Fruit fly (Drosophila melanogaster) whole organism, embryonic: ENCODE data around the gene phol.

Experiments used
- ATbp ChIP-seq: fragments of 200-800 bp; sonication (Bioruptor generic); optimal IDR thresholded peaks from 2 replicates; lab custom pipeline; 2017; ENCODE audit warnings: missing biosample characterization, mild to moderate bottlenecking, missing genetic modification characterization, missing genetic modification reagents
- Atf6 ChIP-seq: fragments of 200-800 bp; sonication (Bioruptor generic); IDR thresholded peaks from 2 replicates; pipeline ENCODE4 v1.3.6; 2022; ENCODE audit warnings: missing biosample characterization, missing genetic modification characterization
- CG10147 ChIP-seq: fragments of 200-800 bp; sonication (Bioruptor generic); optimal IDR thresholded peaks from 2 replicates; lab custom pipeline; 2019; ENCODE audit warnings: missing biosample characterization, mild to moderate bottlenecking, missing genetic modification characterization, moderate library complexity
- CG10274 ChIP-seq: fragments of 200-800 bp; sonication (Bioruptor generic); optimal IDR thresholded peaks from 3 replicates; lab custom pipeline; 2017; ENCODE audit warnings: missing biosample characterization, mild to moderate bottlenecking, missing genetic modification characterization
- CG11560 ChIP-seq: fragments of 200-800 bp; sonication (Bioruptor generic); IDR thresholded peaks from 3 replicates; pipeline ENCODE4 v1.3.6; 2022; ENCODE audit warnings: missing biosample characterization, missing genetic modification characterization
- CG12659 ChIP-seq: fragments of 200-800 bp; sonication (Bioruptor generic); optimal IDR thresholded peaks from 3 replicates; lab custom pipeline; 2017; ENCODE audit warnings: mild to moderate bottlenecking, missing biosample characterization, missing genetic modification reagents, missing genetic modification characterization
- CG15073 ChIP-seq: fragments of 200-800 bp; sonication (Bioruptor generic); optimal IDR thresholded peaks from 2 replicates; lab custom pipeline; 2016; ENCODE audit warnings: missing biosample characterization, missing genetic modification characterization
- CG15514 ChIP-seq: fragments of 200-800 bp; sonication (Bioruptor generic); optimal IDR thresholded peaks from 3 replicates; lab custom pipeline; 2017; ENCODE audit warnings: missing biosample characterization, missing genetic modification characterization, mild to moderate bottlenecking, moderate library complexity, missing genetic modification reagents
- CG1603 ChIP-seq: fragments of 200-800 bp; sonication (Bioruptor generic); optimal IDR thresholded peaks from 2 replicates; lab custom pipeline; 2019; ENCODE audit warnings: missing biosample characterization, mild to moderate bottlenecking, missing genetic modification characterization, moderate library complexity
- CG17186 ChIP-seq: fragments of 200-800 bp; sonication (Bioruptor generic); optimal IDR thresholded peaks from 3 replicates; lab custom pipeline; 2017; ENCODE audit warnings: missing biosample characterization, missing genetic modification reagents, missing genetic modification characterization
- CG1792 ChIP-seq: fragments of 200-800 bp; sonication (Bioruptor generic); optimal IDR thresholded peaks from 2 replicates; lab custom pipeline; 2016; ENCODE audit warnings: missing biosample characterization, missing genetic modification characterization
- CG3065 ChIP-seq: fragments of 200-800 bp; sonication (Bioruptor generic); optimal IDR thresholded peaks from 2 replicates; lab custom pipeline; 2016; ENCODE audit warnings: missing biosample characterization, missing genetic modification characterization
- CG5180 ChIP-seq: fragments of 200-800 bp; sonication (Bioruptor generic); optimal IDR thresholded peaks from 3 replicates; lab custom pipeline; 2017; ENCODE audit warnings: missing biosample characterization, missing genetic modification characterization, mild to moderate bottlenecking, moderate library complexity, missing genetic modification reagents
- CG5245 ChIP-seq: fragments of 200-800 bp; sonication (Bioruptor generic); optimal IDR thresholded peaks from 3 replicates; lab custom pipeline; 2016; ENCODE audit warnings: missing biosample characterization, missing genetic modification characterization
- CG6654 ChIP-seq: fragments of 200-800 bp; sonication (Bioruptor generic); optimal IDR thresholded peaks from 2 replicates; lab custom pipeline; 2017; ENCODE audit warnings: missing biosample characterization, mild to moderate bottlenecking, missing genetic modification characterization
- CG6683 ChIP-seq: fragments of 200-800 bp; sonication (Bioruptor generic); optimal IDR thresholded peaks from 2 replicates; lab custom pipeline; 2017; ENCODE audit warnings: missing biosample characterization, mild to moderate bottlenecking, missing genetic modification characterization, missing genetic modification reagents
- CG7963 ChIP-seq: fragments of 200-800 bp; sonication (Bioruptor generic); IDR thresholded peaks from 3 replicates; pipeline ENCODE4 v1.3.6; 2022; ENCODE audit warnings: missing biosample characterization, missing genetic modification characterization; ENCODE audit not compliant: partially characterized antibody
- CG8765 ChIP-seq: fragments of 200-800 bp; sonication (Bioruptor generic); IDR thresholded peaks from 2 replicates; pipeline ENCODE4 v1.3.6; 2022; ENCODE audit warnings: missing biosample characterization, missing genetic modification characterization
- CG9215 ChIP-seq: fragments of 200-800 bp; sonication (Bioruptor generic); IDR thresholded peaks from 2 replicates; pipeline ENCODE4 v1.3.6; 2022; ENCODE audit warnings: missing biosample characterization, missing genetic modification characterization
- CG9797 ChIP-seq: fragments of 200-800 bp; sonication (Bioruptor generic); optimal IDR thresholded peaks from 3 replicates; lab custom pipeline; 2018; ENCODE audit warnings: missing biosample characterization, mild to moderate bottlenecking, missing genetic modification characterization
- D19B ChIP-seq: fragments of 200-800 bp; sonication (Bioruptor generic); optimal IDR thresholded peaks from 2 replicates; lab custom pipeline; 2017; ENCODE audit warnings: missing biosample characterization, mild to moderate bottlenecking, missing genetic modification characterization
- Dll ChIP-seq: fragments of 200-800 bp; sonication (Bioruptor generic); IDR thresholded peaks from 4 replicates; pipeline ENCODE4 v1.3.6; 2022; ENCODE audit warnings: missing biosample characterization, missing genetic modification characterization; ENCODE audit not compliant: partially characterized antibody
- Fer2 ChIP-seq: fragments of 200-800 bp; sonication (Bioruptor generic); optimal IDR thresholded peaks from 2 replicates; lab custom pipeline; 2018; ENCODE audit warnings: missing biosample characterization, mild to moderate bottlenecking, missing genetic modification characterization, moderate library complexity
- Hmr ChIP-seq: fragments of 200-800 bp; sonication (Bioruptor generic); optimal IDR thresholded peaks from 3 replicates; lab custom pipeline; 2017; ENCODE audit warnings: mild to moderate bottlenecking, missing biosample characterization, missing genetic modification reagents, missing genetic modification characterization
- Kr ChIP-seq: fragments of 200-800 bp; sonication (Bioruptor generic); optimal IDR thresholded peaks from 2 replicates; lab custom pipeline; 2017; ENCODE audit warnings: missing biosample characterization, mild to moderate bottlenecking, missing genetic modification characterization
- Lim3 ChIP-seq: fragments of 200-800 bp; sonication (Bioruptor generic); IDR thresholded peaks from 2 replicates; pipeline ENCODE4 v1.3.6; 2022; ENCODE audit warnings: missing biosample characterization, missing genetic modification characterization
- Nf-YA ChIP-seq: fragments of 200-800 bp; sonication (Bioruptor generic); IDR thresholded peaks from 2 replicates; pipeline ENCODE4 v1.3.6; 2022; ENCODE audit warnings: missing biosample characterization, missing genetic modification characterization
- Nf-YC ChIP-seq: fragments of 200-800 bp; optimal IDR thresholded peaks from 3 replicates; lab custom pipeline; 2019; ENCODE audit warnings: missing biosample characterization, mild to moderate bottlenecking, missing genetic modification characterization, moderate library complexity
- PHDP ChIP-seq: fragments of 200-800 bp; sonication (Bioruptor generic); optimal IDR thresholded peaks from 3 replicates; lab custom pipeline; 2018; ENCODE audit warnings: missing biosample characterization, mild to moderate bottlenecking, missing genetic modification characterization, moderate library complexity
- Rfx ChIP-seq: fragments of 200-800 bp; sonication (Bioruptor generic); IDR thresholded peaks from 2 replicates; pipeline ENCODE4 v1.3.6; 2022; ENCODE audit warnings: missing biosample characterization, missing genetic modification characterization
- Scr ChIP-seq: fragments of 200-800 bp; sonication (Bioruptor generic); IDR thresholded peaks from 2 replicates; pipeline ENCODE4 v1.3.6; 2022; ENCODE audit warnings: missing biosample characterization, missing genetic modification characterization; ENCODE audit not compliant: partially characterized antibody
- Tbp ChIP-seq: fragments of >200 bp; optimal IDR thresholded peaks from 2 replicates; lab custom pipeline; 2018; ENCODE audit warnings: missing biosample characterization, missing genetic modification characterization
- Xrp1 ChIP-seq: fragments of 200-800 bp; sonication (Bioruptor generic); IDR thresholded peaks from 2 replicates; pipeline ENCODE4 v1.3.6; 2022; ENCODE audit warnings: missing biosample characterization, missing genetic modification characterization
- ap ChIP-seq: fragments of 200-800 bp; sonication (Bioruptor generic); IDR thresholded peaks from 2 replicates; pipeline ENCODE4 v1.3.6; 2022; ENCODE audit warnings: missing biosample characterization, missing genetic modification characterization
- disco-r ChIP-seq: fragments of 200-800 bp; sonication (Bioruptor generic); optimal IDR thresholded peaks from 2 replicates; lab custom pipeline; 2016; ENCODE audit warnings: missing biosample characterization, missing genetic modification characterization
- dm ChIP-seq: fragments of 200-800 bp; sonication (Bioruptor generic); optimal IDR thresholded peaks from 3 replicates; lab custom pipeline; 2016; ENCODE audit warnings: missing biosample characterization, missing genetic modification characterization
- ewg ChIP-seq: fragments of 200-800 bp; sonication (Bioruptor generic); optimal IDR thresholded peaks from 3 replicates; lab custom pipeline; 2017; ENCODE audit warnings: mild to moderate bottlenecking, missing biosample characterization, missing genetic modification reagents, missing genetic modification characterization
- fd102C ChIP-seq: fragments of 200-800 bp; sonication (Bioruptor generic); optimal IDR thresholded peaks from 2 replicates; lab custom pipeline; 2018; ENCODE audit warnings: missing biosample characterization, mild to moderate bottlenecking, missing genetic modification characterization, moderate library complexity
- fd3F ChIP-seq: fragments of 200-800 bp; sonication (Bioruptor generic); optimal IDR thresholded peaks from 2 replicates; lab custom pipeline; 2018; ENCODE audit warnings: missing biosample characterization, mild to moderate bottlenecking, missing genetic modification characterization, moderate library complexity
- fd96Cb ChIP-seq: fragments of 200-800 bp; sonication (Bioruptor generic); optimal IDR thresholded peaks from 2 replicates; lab custom pipeline; 2018; ENCODE audit warnings: missing biosample characterization, mild to moderate bottlenecking, missing genetic modification characterization, moderate library complexity
- hth ChIP-seq: fragments of >200 bp; optimal IDR thresholded peaks from 2 replicates; lab custom pipeline; 2017; ENCODE audit warnings: inconsistent platforms
- lmd ChIP-seq: fragments of 200-800 bp; sonication (Bioruptor generic); IDR thresholded peaks from 2 replicates; pipeline ENCODE4 v1.3.6; 2022; ENCODE audit warnings: missing biosample characterization, missing genetic modification characterization
- mam ChIP-seq: fragments of 200-800 bp; sonication (Bioruptor generic); optimal IDR thresholded peaks from 3 replicates; lab custom pipeline; 2016; ENCODE audit warnings: missing biosample characterization, missing genetic modification characterization
- oc ChIP-seq: fragments of 200-800 bp; sonication (Bioruptor generic); optimal IDR thresholded peaks from 2 replicates; lab custom pipeline; 2018; ENCODE audit warnings: missing biosample characterization, mild to moderate bottlenecking, missing genetic modification characterization, moderate library complexity
- pnt ChIP-seq: fragments of 200-800 bp; sonication (Bioruptor generic); optimal IDR thresholded peaks from 3 replicates; lab custom pipeline; 2016; ENCODE audit warnings: missing biosample characterization, missing genetic modification characterization
- repo ChIP-seq: fragments of 200-800 bp; sonication (Bioruptor generic); optimal IDR thresholded peaks from 2 replicates; lab custom pipeline; 2016; ENCODE audit warnings: missing biosample characterization, missing genetic modification characterization
- stwl ChIP-seq: fragments of 200-800 bp; sonication (Bioruptor generic); optimal IDR thresholded peaks from 3 replicates; lab custom pipeline; 2018; ENCODE audit warnings: missing biosample characterization, mild to moderate bottlenecking, missing genetic modification characterization, moderate library complexity
- trem ChIP-seq: fragments of 200-800 bp; optimal IDR thresholded peaks from 3 replicates; lab custom pipeline; 2019; ENCODE audit warnings: missing biosample characterization, mild to moderate bottlenecking, missing genetic modification characterization, moderate library complexity
- tup ChIP-seq: fragments of 200-800 bp; sonication (Bioruptor generic); optimal IDR thresholded peaks from 2 replicates; lab custom pipeline; 2016; ENCODE audit warnings: missing biosample characterization, mild to moderate bottlenecking, missing genetic modification characterization, moderate library complexity
- tx ChIP-seq: fragments of 200-800 bp; sonication (Bioruptor generic); optimal IDR thresholded peaks from 2 replicates; lab custom pipeline; 2016; ENCODE audit warnings: missing biosample characterization, missing genetic modification characterization

Gene phol

dm6 chr3L:9451522-9452118 is 4.5 kb downstream of the phol start, which contains the start of the genes CG3448 and ghi (continued):
- peak; percentile 77 for TF ChIP-seq Fer2 (tag; lab: Kevin White, UChicago)
- TF ChIP-seq dm (GFP tag; lab: Kevin White, UChicago) = peak; percentile 15
- no peak for TF ChIP-seq Atf6 (GFP tag; lab: Robert Waterston, UW)
- no peak for TF ChIP-seq CG1792 (GFP tag; lab: Kevin White, UChicago)
- no peak for TF ChIP-seq CG3065 (GFP tag; lab: Kevin White, UChicago)
- TF ChIP-seq lmd = peak; percentile 73
- TF ChIP-seq CG5245 = peak; percentile 36
- TF ChIP-seq repo (GFP tag; lab: Kevin White, UChicago) = no peak
- peak; percentile 76 for TF ChIP-seq Scr (GFP tag; lab: Robert Waterston, UW)
- TF ChIP-seq Nf-YA (GFP tag; lab: Robert Waterston, UW) = no peak
- no peak for TF ChIP-seq fd3F (GFP tag; lab: Kevin White, UChicago)
- no peak for TF ChIP-seq ap
- TF ChIP-seq Lim3 (GFP tag; lab: Robert Waterston, UW) = no peak
- TF ChIP-seq oc (tag; lab: Kevin White, UChicago) = no peak
- TF ChIP-seq CG12659 (GFP tag; lab: Kevin White, UChicago) = peak; percentile 70
- no peak for TF ChIP-seq fd102C (GFP tag; lab: Kevin White, UChicago)
- no peak for TF ChIP-seq hth (lab: Kevin White, UChicago)
- no peak for TF ChIP-seq Tbp (GFP tag; lab: Kevin White, UChicago)
- peak; percentile 93 for TF ChIP-seq stwl (tag; lab: Kevin White, UChicago)
- TF ChIP-seq CG10274 = no peak
- TF ChIP-seq CG15514 (GFP tag; lab: Kevin White, UChicago) = peak; percentile 70
- TF ChIP-seq CG9797 (GFP tag; lab: Kevin White, UChicago) = peak; percentile 14
- TF ChIP-seq D19B = no peak
- no peak for TF ChIP-seq CG8765
- no peak for TF ChIP-seq ATbp (GFP tag; lab: Kevin White, UChicago)
- peak; percentile 32 for TF ChIP-seq fd96Cb (tag; lab: Kevin White, UChicago)
- TF ChIP-seq Dll = peak; percentile 77
- peak; percentile 29 for TF ChIP-seq pnt (GFP tag; lab: Kevin White, UChicago)
- TF ChIP-seq disco-r = no peak
- TF ChIP-seq Hmr (GFP tag; lab: Kevin White, UChicago) = peak; percentile 70
- peak; percentile 76 for TF ChIP-seq Xrp1 (GFP tag; lab: Robert Waterston, UW)
- no peak for TF ChIP-seq CG15073
- peak; percentile 91 for TF ChIP-seq Kr
- peak; percentile 22 for TF ChIP-seq CG17186 (GFP tag; lab: Kevin White, UChicago)
- no peak for TF ChIP-seq tup (GFP tag; lab: Kevin White, UChicago)
- peak; percentile 68 for TF ChIP-seq CG9215 (GFP tag; lab: Robert Waterston, UW)
- TF ChIP-seq CG11560 = no peak
- TF ChIP-seq CG7963 (GFP tag; lab: Robert Waterston, UW) = peak; percentile 69
- TF ChIP-seq tx (GFP tag; lab: Kevin White, UChicago) = no peak
- TF ChIP-seq trem (tag; lab: Kevin White, UChicago) = peak; percentile 84
- TF ChIP-seq Nf-YC (tag; lab: Kevin White, UChicago) = peak; percentile 77
- peak; percentile 70 for TF ChIP-seq CG1603
- no peak for TF ChIP-seq CG6654 (GFP tag; lab: Kevin White, UChicago)
- no peak for TF ChIP-seq CG5180 (GFP tag; lab: Kevin White, UChicago)
- TF ChIP-seq mam (GFP tag; lab: Kevin White, UChicago) = peak; percentile 59
- TF ChIP-seq PHDP (tag; lab: Kevin White, UChicago) = peak; percentile 54
- peak; percentile 64 for TF ChIP-seq Rfx (GFP tag; lab: Robert Waterston, UW)
- peak; percentile 68 for TF ChIP-seq CG10147
- peak; percentile 28 for TF ChIP-seq ewg (GFP tag; lab: Kevin White, UChicago)
- peak; percentile 37 for TF ChIP-seq CG6683 (GFP tag; lab: Kevin White, UChicago)
